Fruit fly (Drosophila melanogaster) whole organism, embryonic: ENCODE results near the gene CG3119.

ENCODE experiments used
- Atf6 ChIP-seq: fragments of 200-800 bp; sonication (Bioruptor generic); IDR thresholded peaks from 2 replicates; pipeline ENCODE4 v1.3.6; 2022; ENCODE audit warnings: missing biosample characterization, missing genetic modification characterization
- Awh ChIP-seq: fragments of 200-800 bp; sonication (Bioruptor generic); IDR thresholded peaks from 2 replicates; pipeline ENCODE4, ENCODE4 v1.3.6; 2022; ENCODE audit warnings: missing biosample characterization, missing genetic modification characterization
- B-H2 ChIP-seq: fragments of 200-800 bp; sonication (Bioruptor generic); optimal IDR thresholded peaks from 2 replicates; lab custom pipeline; 2018; ENCODE audit warnings: missing biosample characterization, mild to moderate bottlenecking, missing genetic modification characterization
- CG10462 ChIP-seq: fragments of 200-800 bp; sonication (Bioruptor generic); optimal IDR thresholded peaks from 2 replicates; lab custom pipeline; 2016; ENCODE audit warnings: missing biosample characterization, missing genetic modification characterization
- CG12299 ChIP-seq: fragments of 200-800 bp; sonication (Bioruptor generic); optimal IDR thresholded peaks from 2 replicates; lab custom pipeline; 2018; ENCODE audit warnings: missing biosample characterization, mild to moderate bottlenecking, missing genetic modification characterization
- CG12942 ChIP-seq: fragments of 200-800 bp; sonication (Bioruptor generic); optimal IDR thresholded peaks from 3 replicates; lab custom pipeline; 2016; ENCODE audit warnings: missing biosample characterization, missing genetic modification characterization
- CG14014 ChIP-seq: fragments of 200-800 bp; sonication (Bioruptor generic); IDR thresholded peaks from 2 replicates; pipeline ENCODE4 v1.3.6; 2022; ENCODE audit warnings: missing biosample characterization, missing genetic modification characterization
- CG14965 ChIP-seq: fragments of 200-800 bp; sonication (Bioruptor generic); optimal IDR thresholded peaks from 2 replicates; lab custom pipeline; 2016; ENCODE audit warnings: missing biosample characterization, missing genetic modification characterization, borderline replicate concordance
- CG15011 ChIP-seq: fragments of 200-800 bp; sonication (Bioruptor generic); optimal IDR thresholded peaks from 3 replicates; lab custom pipeline; 2018; ENCODE audit warnings: missing biosample characterization, mild to moderate bottlenecking, missing genetic modification characterization
- CG15514 ChIP-seq: fragments of 200-800 bp; sonication (Bioruptor generic); optimal IDR thresholded peaks from 3 replicates; lab custom pipeline; 2017; ENCODE audit warnings: missing biosample characterization, missing genetic modification characterization, mild to moderate bottlenecking, moderate library complexity, missing genetic modification reagents
- CG17385 ChIP-seq: fragments of 200-800 bp; sonication (Bioruptor generic); optimal IDR thresholded peaks from 3 replicates; lab custom pipeline; 2018; ENCODE audit warnings: missing biosample characterization, mild to moderate bottlenecking, missing genetic modification characterization
- CG18619 ChIP-seq: fragments of 200-800 bp; sonication (Bioruptor generic); optimal IDR thresholded peaks from 3 replicates; lab custom pipeline; 2017; ENCODE audit warnings: missing biosample characterization, mild to moderate bottlenecking, missing genetic modification characterization
- CG2202 ChIP-seq: fragments of 200-800 bp; sonication (Bioruptor generic); optimal IDR thresholded peaks from 2 replicates; lab custom pipeline; 2018; ENCODE audit warnings: missing biosample characterization, mild to moderate bottlenecking, missing genetic modification characterization
- CG30020 ChIP-seq: fragments of 200-800 bp; optimal IDR thresholded peaks from 2 replicates; lab custom pipeline; 2019; ENCODE audit warnings: missing biosample characterization, mild to moderate bottlenecking, missing genetic modification characterization, moderate library complexity
- CG30431 ChIP-seq: fragments of 200-800 bp; sonication (Bioruptor generic); optimal IDR thresholded peaks from 2 replicates; lab custom pipeline; 2017; ENCODE audit warnings: missing biosample characterization, missing genetic modification characterization
- CG6689 ChIP-seq: fragments of 200-800 bp; sonication (Bioruptor generic); IDR thresholded peaks from 2 replicates; pipeline ENCODE4 v1.3.6; 2022; ENCODE audit warnings: missing biosample characterization, missing genetic modification characterization
- CG6791 ChIP-seq: fragments of 200-800 bp; sonication (Bioruptor generic); IDR thresholded peaks from 3 replicates; pipeline ENCODE4 v1.3.6; 2022; ENCODE audit warnings: missing biosample characterization, missing genetic modification characterization; ENCODE audit not compliant: partially characterized antibody
- Camta ChIP-seq: fragments of 200-800 bp; sonication (Bioruptor generic); optimal IDR thresholded peaks from 2 replicates; lab custom pipeline; 2016; ENCODE audit warnings: missing biosample characterization, missing genetic modification characterization
- Dip3 ChIP-seq: fragments of 200-800 bp; sonication (Bioruptor generic); optimal IDR thresholded peaks from 3 replicates; lab custom pipeline; 2016; ENCODE audit warnings: missing biosample characterization, missing genetic modification characterization
- HmgD ChIP-seq: fragments of 200-800 bp; sonication (Bioruptor generic); optimal IDR thresholded peaks from 3 replicates; lab custom pipeline; 2016; ENCODE audit warnings: missing biosample characterization, missing genetic modification characterization
- Hr51 ChIP-seq, 2 experiments: fragments of 200-800 bp; sonication (Bioruptor generic); optimal IDR thresholded peaks; 2 replicates in 1 of 2; 3 replicates in 1 of 2; lab custom pipeline; 2016 to 2018; ENCODE audit warnings: missing biosample characterization in 2 of 2, missing genetic modification characterization in 2 of 2, mild to moderate bottlenecking in 1 of 2, moderate library complexity in 1 of 2
- Hr78 ChIP-seq, 2 experiments: fragments of 200-800 bp in 1 of 2; fragments of >200 bp in 1 of 2; sonication (Bioruptor generic) in 1 of 2; optimal IDR thresholded peaks; 2 replicates each; lab custom pipeline; 2017 to 2019; ENCODE audit warnings: missing biosample characterization in 2 of 2, missing genetic modification characterization in 2 of 2, mild to moderate bottlenecking in 1 of 2, moderate library complexity in 1 of 2
- MESR4 ChIP-seq: fragments of 200-800 bp; sonication (Bioruptor generic); optimal IDR thresholded peaks from 2 replicates; lab custom pipeline; 2018; ENCODE audit warnings: missing biosample characterization, mild to moderate bottlenecking, missing genetic modification characterization, moderate library complexity
- Sox102F ChIP-seq: fragments of 200-800 bp; sonication (Bioruptor generic); optimal IDR thresholded peaks from 2 replicates; lab custom pipeline; 2018; ENCODE audit warnings: missing biosample characterization, mild to moderate bottlenecking, missing genetic modification characterization, moderate library complexity
- Trl ChIP-seq, 3 experiments: fragments of >200 bp in 2 of 3; fragments of 200-800 bp in 1 of 3; sonication (Bioruptor generic) in 1 of 3; optimal IDR thresholded peaks; 2 replicates in 1 of 3; 3 replicates in 2 of 3; lab custom pipeline; 2016 to 2017; ENCODE audit warnings: missing biosample characterization in 1 of 3, missing genetic modification characterization in 1 of 3
- Usf ChIP-seq: fragments of 200-800 bp; sonication (Bioruptor generic); optimal IDR thresholded peaks from 2 replicates; lab custom pipeline; 2017; ENCODE audit warnings: missing genotype, missing biosample characterization, missing genetic modification characterization
- Xrp1 ChIP-seq: fragments of 200-800 bp; sonication (Bioruptor generic); IDR thresholded peaks from 2 replicates; pipeline ENCODE4 v1.3.6; 2022; ENCODE audit warnings: missing biosample characterization, missing genetic modification characterization
- abd-A ChIP-seq: fragments of 200-800 bp; sonication (Bioruptor generic); optimal IDR thresholded peaks from 3 replicates; lab custom pipeline; 2019; ENCODE audit warnings: missing biosample characterization, mild to moderate bottlenecking, missing genetic modification characterization, moderate library complexity
- amos ChIP-seq: fragments of 200-800 bp; sonication (Bioruptor generic); IDR thresholded peaks from 2 replicates; pipeline ENCODE4 v1.3.6; 2022; ENCODE audit warnings: missing biosample characterization, missing genetic modification characterization; ENCODE audit not compliant: partially characterized antibody
- disco-r ChIP-seq: fragments of 200-800 bp; sonication (Bioruptor generic); optimal IDR thresholded peaks from 2 replicates; lab custom pipeline; 2016; ENCODE audit warnings: missing biosample characterization, missing genetic modification characterization
- fd102C ChIP-seq: fragments of 200-800 bp; sonication (Bioruptor generic); optimal IDR thresholded peaks from 2 replicates; lab custom pipeline; 2018; ENCODE audit warnings: missing biosample characterization, mild to moderate bottlenecking, missing genetic modification characterization, moderate library complexity
- fd64A ChIP-seq: fragments of 200-800 bp; sonication (Bioruptor generic); optimal IDR thresholded peaks from 3 replicates; lab custom pipeline; 2018; ENCODE audit warnings: missing biosample characterization, mild to moderate bottlenecking, missing genetic modification characterization
- gro ChIP-seq: fragments of 200-800 bp; sonication (Bioruptor generic); optimal IDR thresholded peaks from 2 replicates; lab custom pipeline; 2016; ENCODE audit warnings: missing biosample characterization, missing genetic modification characterization
- klu ChIP-seq: fragments of 200-800 bp; sonication (Bioruptor generic); IDR thresholded peaks from 2 replicates; pipeline ENCODE4 v1.3.6; 2022; ENCODE audit warnings: missing biosample characterization, missing genetic modification characterization
- lmd ChIP-seq: fragments of 200-800 bp; sonication (Bioruptor generic); IDR thresholded peaks from 2 replicates; pipeline ENCODE4 v1.3.6; 2022; ENCODE audit warnings: missing biosample characterization, missing genetic modification characterization
- lov ChIP-seq, 2 experiments: fragments of 200-800 bp in 1 of 2; fragments of >200 bp in 1 of 2; sonication (Bioruptor generic) in 1 of 2; IDR thresholded peaks in 1 of 2; optimal IDR thresholded peaks in 1 of 2; 2 replicates in 1 of 2; 3 replicates in 1 of 2; pipeline versions ENCODE4 v1.3.6 to Lab custom; 2017 to 2022; ENCODE audit warnings: missing biosample characterization in 1 of 2, missing genetic modification characterization in 1 of 2
- nau ChIP-seq: fragments of 200-800 bp; sonication (Bioruptor generic); optimal IDR thresholded peaks from 3 replicates; lab custom pipeline; 2017; ENCODE audit warnings: missing biosample characterization, mild to moderate bottlenecking, missing genetic modification characterization, missing genetic modification reagents
- rib ChIP-seq: fragments of 200-800 bp; sonication (Bioruptor generic); IDR thresholded peaks from 2 replicates; pipeline ENCODE4 v1.3.6; 2022; ENCODE audit warnings: missing biosample characterization, missing genetic modification characterization
- row ChIP-seq: fragments of 200-800 bp; sonication (Bioruptor generic); IDR thresholded peaks from 3 replicates; pipeline ENCODE4 v1.3.6; 2022; ENCODE audit warnings: missing biosample characterization, missing genetic modification characterization
- sens-2 ChIP-seq: fragments of 200-800 bp; sonication (Bioruptor generic); IDR thresholded peaks from 2 replicates; pipeline ENCODE4 v1.3.6; 2022; ENCODE audit warnings: missing biosample characterization, missing genetic modification characterization
- so ChIP-seq: fragments of 200-800 bp; sonication (Bioruptor generic); IDR thresholded peaks from 3 replicates; pipeline ENCODE4 v1.3.6; 2022; ENCODE audit warnings: missing biosample characterization, missing genetic modification characterization
- ssp ChIP-seq: fragments of 200-800 bp; sonication (Bioruptor generic); IDR thresholded peaks from 2 replicates; pipeline ENCODE4 v1.3.6; 2022; ENCODE audit warnings: missing biosample characterization, missing genetic modification characterization
- toy ChIP-seq: fragments of 200-800 bp; sonication (Bioruptor generic); IDR thresholded peaks from 2 replicates; pipeline ENCODE4 v1.3.6; 2022; ENCODE audit warnings: missing biosample characterization, missing genetic modification characterization
- twi ChIP-seq: fragments of 200-800 bp; optimal IDR thresholded peaks from 2 replicates; lab custom pipeline; 2019; ENCODE audit warnings: missing biosample characterization, mild to moderate bottlenecking, missing genetic modification characterization, moderate library complexity
- unpg ChIP-seq: fragments of 200-800 bp; sonication (Bioruptor generic); optimal IDR thresholded peaks from 3 replicates; lab custom pipeline; 2018; ENCODE audit warnings: missing biosample characterization, mild to moderate bottlenecking, missing genetic modification characterization, moderate library complexity
- usp ChIP-seq: fragments of >200 bp; optimal IDR thresholded peaks from 2 replicates; lab custom pipeline; 2017; ENCODE audit warnings: missing biosample characterization, missing genetic modification characterization

The CG3119 gene

DNA sequence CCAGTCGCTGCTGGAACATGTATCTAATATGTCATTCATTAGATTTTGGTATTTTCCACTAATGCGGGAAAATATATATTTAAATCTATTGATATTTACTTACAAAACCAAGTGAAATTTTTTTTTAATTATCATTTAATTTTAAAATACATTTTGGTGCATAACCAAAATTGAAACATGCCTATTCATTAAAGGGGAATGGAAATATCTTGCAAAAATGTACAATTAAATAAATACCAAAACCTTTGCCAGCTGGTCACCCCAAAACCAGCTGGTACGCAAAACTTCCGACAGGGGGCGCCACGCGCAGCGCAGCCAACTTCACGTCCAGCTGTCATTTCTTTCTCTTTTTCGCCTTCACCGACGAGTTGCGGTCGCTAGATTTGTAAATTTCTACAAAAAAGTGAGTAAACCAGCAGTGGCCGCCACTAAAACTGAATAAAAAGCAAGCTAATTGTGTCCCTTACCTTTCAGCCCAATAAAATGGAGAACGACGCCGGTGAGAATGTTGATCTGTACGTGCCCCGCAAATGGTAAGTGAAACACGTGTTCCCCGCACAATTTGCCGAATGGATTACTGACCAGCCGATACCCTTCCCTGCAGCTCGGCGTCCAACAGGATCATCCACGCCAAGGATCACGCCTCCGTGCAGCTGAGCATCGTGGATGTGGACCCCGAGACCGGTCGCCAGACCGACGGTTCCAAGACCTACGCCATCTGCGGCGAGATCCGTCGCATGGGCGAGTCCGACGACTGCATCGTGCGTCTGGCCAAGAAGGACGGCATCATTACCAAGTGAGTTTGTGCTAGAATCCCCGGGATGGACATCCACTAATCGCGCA lies 18.4 kb upstream of the CG3119 start, which contains the start of the genes CG3104 and RpS21 (continued):
- TF ChIP-seq CG12299 (tag; lab: Kevin White, UChicago), result peak; percentile 44
- TF ChIP-seq B-H2 (GFP tag; lab: Kevin White, UChicago), result peak; percentile 96
- peak; percentile 82 for TF ChIP-seq Dip3 (GFP tag; lab: Kevin White, UChicago)
- TF ChIP-seq CG6791 (GFP tag; lab: Robert Waterston, UW), result 0 out of 3 replicates have a peak, but pooled peaks have one; percentile 5
- peak; percentile 89 for TF ChIP-seq sens-2
- TF ChIP-seq twi (tag; lab: Kevin White, UChicago), result peak; percentile 78
- peak; percentile 82 for TF ChIP-seq Awh (GFP tag; lab: Robert Waterston, UW)
- TF ChIP-seq disco-r (GFP tag; lab: Kevin White, UChicago), result peak; percentile 56
- peak; percentile 61 for TF ChIP-seq HmgD (GFP tag; lab: Kevin White, UChicago)
- TF ChIP-seq CG14014 (GFP tag; lab: Robert Waterston, UW), result peak; percentile 86
- TF ChIP-seq nau (GFP tag; lab: Kevin White, UChicago), result peak; percentile 75
- TF ChIP-seq CG30020 (tag; lab: Kevin White, UChicago), result peak; percentile 60
- peak; percentile 72 for TF ChIP-seq klu
- TF ChIP-seq unpg (GFP tag; lab: Kevin White, UChicago), result peak; percentile 56
- TF ChIP-seq CG30431, result peak; percentile 85
- peak; percentile 80; the same call in 1 of the 2 replicates for TF ChIP-seq toy
- peak; percentile 91 for TF ChIP-seq row (GFP tag; lab: Robert Waterston, UW)

DNA sequence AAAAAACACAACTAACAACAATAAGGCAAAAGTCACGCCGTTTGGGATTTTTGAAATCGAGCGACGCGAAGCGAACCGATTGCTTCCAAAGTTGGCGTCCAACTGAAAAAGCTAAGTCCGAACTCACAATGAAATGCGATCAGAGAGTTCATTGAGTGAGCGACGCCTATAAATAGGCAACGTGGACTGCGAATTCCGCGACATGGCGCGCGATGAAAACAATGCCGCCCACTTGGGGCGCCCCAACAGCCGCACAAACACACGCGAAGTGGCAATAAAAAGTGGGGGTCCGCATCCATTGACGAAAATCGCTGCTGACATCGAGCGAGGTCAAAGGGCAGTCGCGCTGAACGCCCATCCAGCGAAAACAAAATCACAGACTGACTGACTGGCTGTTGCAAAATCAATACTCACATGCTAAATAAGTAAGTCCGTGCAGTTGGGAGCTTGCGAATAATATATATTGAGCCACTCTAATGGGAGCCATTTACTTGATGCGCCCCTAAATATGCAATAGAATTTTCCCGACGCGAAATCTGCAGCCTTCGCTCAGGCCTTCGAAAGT lies 17.7 kb upstream of the CG3119 start:
- TF ChIP-seq lmd (GFP tag; lab: Robert Waterston, UW) (no peak), MESR4 (no peak), ssp (no peak), fd64A (GFP tag; lab: Kevin White, UChicago) (no peak), Xrp1 (GFP tag; lab: Robert Waterston, UW) (no peak), gro (GFP tag; lab: Kevin White, UChicago) (no peak), CG2202 (no peak), amos (peak; percentile 2), Hr51 (GFP tag; optimal IDR thresholded peaks at IDR 0.05; lab: Kevin White, UChicago) (no peak), CG15514 (peak; percentile 81), Usf (GFP tag; lab: Kevin White, UChicago) (no peak), abd-A (tag; lab: Kevin White, UChicago) (no peak), Atf6 (GFP tag; lab: Robert Waterston, UW) (no peak), fd102C (GFP tag; lab: Kevin White, UChicago) (no peak), CG17385 (GFP tag; lab: Kevin White, UChicago) (no peak), CG15011 (GFP tag; lab: Kevin White, UChicago) (no peak), so (0 out of 3 replicates have a peak, but pooled peaks have one; percentile 48), usp (GFP tag; lab: Kevin White, UChicago) (no peak), CG14965 (GFP tag; lab: Kevin White, UChicago) (no peak), Sox102F (GFP tag; lab: Kevin White, UChicago) (peak; percentile 17), CG12942 (no peak), CG18619 (no peak), CG10462 (GFP tag; lab: Kevin White, UChicago) (no peak), lov (optimal IDR thresholded peaks at IDR 0.05; lab: Kevin White, UChicago) (no peak), lov (GFP tag; IDR thresholded peaks at IDR 0.05; lab: Robert Waterston, UW) (no peak), Hr78 (GFP tag; optimal IDR thresholded peaks at IDR 0.05; lab: Kevin White, UChicago) (peak in 1 of 2 experiments; percentile 99), CG6689 (GFP tag; lab: Robert Waterston, UW) (no peak), Camta (GFP tag; lab: Kevin White, UChicago) (no peak), Trl (optimal IDR thresholded peaks at IDR 0.05; lab: Kevin White, UChicago) (peak in 1 of 2 experiments; percentile 14), Trl (GFP tag; optimal IDR thresholded peaks at IDR 0.05; lab: Kevin White, UChicago) (no peak), rib (GFP tag; lab: Robert Waterston, UW) (no peak)
